Fruit fly (Drosophila melanogaster) whole organism, embryonic: ENCODE results near the gene CG6569.

Source experiments
- Antp ChIP-seq: fragments of 200-800 bp; sonication (Bioruptor generic); optimal IDR thresholded peaks from 3 replicates; lab custom pipeline; 2016; ENCODE audit warnings: missing biosample characterization, missing genetic modification characterization
- Bgb ChIP-seq: fragments of 200-800 bp; sonication (Bioruptor generic); IDR thresholded peaks from 2 replicates; pipeline ENCODE4 v1.3.6; 2022; ENCODE audit warnings: missing biosample characterization, missing genetic modification characterization; ENCODE audit not compliant: partially characterized antibody
- CG10267 ChIP-seq: fragments of 200-800 bp; sonication (Bioruptor generic); optimal IDR thresholded peaks from 2 replicates; lab custom pipeline; 2018; ENCODE audit warnings: missing biosample characterization, mild to moderate bottlenecking, missing genetic modification characterization, moderate library complexity
- CG12155 ChIP-seq: fragments of 200-800 bp; sonication (Bioruptor generic); optimal IDR thresholded peaks from 3 replicates; lab custom pipeline; 2016; ENCODE audit warnings: missing biosample characterization, missing genetic modification characterization
- CG12236 ChIP-seq: fragments of 200-800 bp; sonication (Bioruptor generic); optimal IDR thresholded peaks from 2 replicates; lab custom pipeline; 2016; ENCODE audit warnings: missing biosample characterization, missing genetic modification characterization
- CG1602 ChIP-seq: fragments of 200-800 bp; sonication (Bioruptor generic); optimal IDR thresholded peaks from 3 replicates; lab custom pipeline; 2016; ENCODE audit warnings: missing biosample characterization, missing genetic modification characterization
- CG16815 ChIP-seq: fragments of 200-800 bp; sonication (Bioruptor generic); optimal IDR thresholded peaks from 3 replicates; lab custom pipeline; 2017; ENCODE audit warnings: missing biosample characterization, mild to moderate bottlenecking, missing genetic modification characterization
- CG2129 ChIP-seq: fragments of 200-800 bp; sonication (Bioruptor generic); IDR thresholded peaks from 2 replicates; pipeline ENCODE4 v1.3.6; 2022; ENCODE audit warnings: missing biosample characterization, missing genetic modification characterization; ENCODE audit not compliant: partially characterized antibody
- CG2202 ChIP-seq: fragments of 200-800 bp; sonication (Bioruptor generic); optimal IDR thresholded peaks from 2 replicates; lab custom pipeline; 2018; ENCODE audit warnings: missing biosample characterization, mild to moderate bottlenecking, missing genetic modification characterization
- CG32772 ChIP-seq: fragments of 200-800 bp; sonication (Bioruptor generic); IDR thresholded peaks from 2 replicates; pipeline ENCODE4 v1.3.6; 2022; ENCODE audit warnings: missing biosample characterization, missing genetic modification characterization
- CG3838 ChIP-seq: fragments of 200-800 bp; sonication (Bioruptor generic); optimal IDR thresholded peaks from 3 replicates; lab custom pipeline; 2016; ENCODE audit warnings: missing biosample characterization, missing genetic modification characterization
- CG4282 ChIP-seq: fragments of 200-800 bp; sonication (Bioruptor generic); optimal IDR thresholded peaks from 2 replicates; lab custom pipeline; 2016; ENCODE audit warnings: missing biosample characterization, missing genetic modification characterization
- CG4404 ChIP-seq: fragments of 200-800 bp; sonication (Bioruptor generic); IDR thresholded peaks from 2 replicates; pipeline ENCODE4 v1.3.6; 2022; ENCODE audit warnings: missing biosample characterization, missing genetic modification characterization
- CG6175 ChIP-seq: fragments of 200-800 bp; sonication (Bioruptor generic); IDR thresholded peaks from 3 replicates; pipeline ENCODE4 v1.3.6; 2022; ENCODE audit warnings: missing biosample characterization, missing genetic modification characterization
- CG6254 ChIP-seq: fragments of 200-800 bp; sonication (Bioruptor generic); optimal IDR thresholded peaks from 3 replicates; lab custom pipeline; 2017; ENCODE audit warnings: mild to moderate bottlenecking, missing biosample characterization, missing genetic modification reagents, missing genetic modification characterization
- CG9609 ChIP-seq: fragments of 200-800 bp; sonication (Bioruptor generic); optimal IDR thresholded peaks from 3 replicates; lab custom pipeline; 2016; ENCODE audit warnings: missing biosample characterization, missing genetic modification characterization
- CoRest ChIP-seq: fragments of 200-800 bp; sonication (Bioruptor generic); optimal IDR thresholded peaks from 3 replicates; lab custom pipeline; 2018; ENCODE audit warnings: missing biosample characterization, mild to moderate bottlenecking, missing genetic modification characterization, moderate library complexity
- D ChIP-seq, 2 experiments: fragments of 200-800 bp in 1 of 2; fragments of >200 bp in 1 of 2; sonication (Bioruptor generic) in 1 of 2; optimal IDR thresholded peaks; 2 replicates in 1 of 2; 3 replicates in 1 of 2; lab custom pipeline; 2017; ENCODE audit warnings: mild to moderate bottlenecking in 1 of 2, missing biosample characterization in 1 of 2, missing genetic modification characterization in 1 of 2, missing genetic modification reagents in 1 of 2
- Dad ChIP-seq: fragments of 200-800 bp; sonication (Bioruptor generic); optimal IDR thresholded peaks from 3 replicates; lab custom pipeline; 2016; ENCODE audit warnings: missing biosample characterization, missing genetic modification characterization
- Dbx ChIP-seq: fragments of 200-800 bp; sonication (Bioruptor generic); IDR thresholded peaks from 3 replicates; pipeline ENCODE4 v1.3.6; 2022; ENCODE audit warnings: missing biosample characterization, missing genetic modification characterization
- Dip3 ChIP-seq: fragments of 200-800 bp; sonication (Bioruptor generic); optimal IDR thresholded peaks from 3 replicates; lab custom pipeline; 2016; ENCODE audit warnings: missing biosample characterization, missing genetic modification characterization
- Dp ChIP-seq: fragments of 200-800 bp; sonication (Bioruptor generic); optimal IDR thresholded peaks from 2 replicates; lab custom pipeline; 2018; ENCODE audit warnings: missing biosample characterization, mild to moderate bottlenecking, missing genetic modification characterization, moderate library complexity
- Eip74EF ChIP-seq, 2 experiments: fragments of 200-800 bp in 1 of 2; fragments of >200 bp in 1 of 2; sonication (Bioruptor generic) in 1 of 2; optimal IDR thresholded peaks; 2 replicates each; lab custom pipeline; 2017 to 2019; ENCODE audit warnings: missing biosample characterization in 2 of 2, missing genetic modification characterization in 2 of 2, mild to moderate bottlenecking in 1 of 2, moderate library complexity in 1 of 2
- NC2β ChIP-seq: fragments of 200-800 bp; sonication (Bioruptor generic); optimal IDR thresholded peaks from 2 replicates; lab custom pipeline; 2016; ENCODE audit warnings: missing biosample characterization, missing genetic modification characterization
- Sox102F ChIP-seq: fragments of 200-800 bp; sonication (Bioruptor generic); optimal IDR thresholded peaks from 2 replicates; lab custom pipeline; 2018; ENCODE audit warnings: missing biosample characterization, mild to moderate bottlenecking, missing genetic modification characterization, moderate library complexity
- Taf1 ChIP-seq: fragments of 200-800 bp; sonication (Bioruptor generic); IDR thresholded peaks from 2 replicates; pipeline ENCODE4 v1.3.6; 2022; ENCODE audit warnings: missing biosample characterization, missing genetic modification characterization
- Tbp ChIP-seq: fragments of >200 bp; optimal IDR thresholded peaks from 2 replicates; lab custom pipeline; 2018; ENCODE audit warnings: missing biosample characterization, missing genetic modification characterization
- ato ChIP-seq: fragments of 200-800 bp; sonication (Bioruptor generic); IDR thresholded peaks from 2 replicates; pipeline ENCODE4 v1.3.6; 2022; ENCODE audit warnings: missing biosample characterization, missing genetic modification characterization; ENCODE audit not compliant: partially characterized antibody
- bcd ChIP-seq: fragments of 200-800 bp; sonication (Bioruptor generic); optimal IDR thresholded peaks from 2 replicates; lab custom pipeline; 2017; ENCODE audit warnings: missing biosample characterization, mild to moderate bottlenecking, missing genetic modification characterization
- btn ChIP-seq: fragments of 200-800 bp; sonication (Bioruptor generic); optimal IDR thresholded peaks from 2 replicates; lab custom pipeline; 2016; ENCODE audit warnings: missing biosample characterization, missing genetic modification characterization
- caup ChIP-seq: fragments of 200-800 bp; sonication (Bioruptor generic); optimal IDR thresholded peaks from 3 replicates; lab custom pipeline; 2017; ENCODE audit warnings: missing biosample characterization, mild to moderate bottlenecking, missing genetic modification characterization, moderate library complexity; ENCODE audit not compliant: severe bottlenecking
- chn ChIP-seq: fragments of 200-800 bp; sonication (Bioruptor generic); optimal IDR thresholded peaks from 2 replicates; lab custom pipeline; 2016; ENCODE audit warnings: missing biosample characterization, missing genetic modification characterization
- crol ChIP-seq: fragments of 200-800 bp; sonication (Bioruptor generic); IDR thresholded peaks from 2 replicates; pipeline ENCODE4 v1.3.6; 2022; ENCODE audit warnings: missing biosample characterization, missing genetic modification characterization
- gro ChIP-seq: fragments of 200-800 bp; sonication (Bioruptor generic); optimal IDR thresholded peaks from 2 replicates; lab custom pipeline; 2016; ENCODE audit warnings: missing biosample characterization, missing genetic modification characterization
- hkb ChIP-seq, 2 experiments: fragments of 200-800 bp in 1 of 2; fragments of >200 bp in 1 of 2; sonication (Bioruptor generic) in 1 of 2; IDR thresholded peaks in 1 of 2; optimal IDR thresholded peaks in 1 of 2; 2 replicates each; pipeline versions ENCODE4 v1.3.6 to Lab custom; 2017 to 2022; ENCODE audit warnings: missing biosample characterization in 1 of 2, missing genetic modification characterization in 1 of 2
- jumu ChIP-seq: fragments of 200-800 bp; sonication (Bioruptor generic); optimal IDR thresholded peaks from 3 replicates; lab custom pipeline; 2016; ENCODE audit warnings: missing biosample characterization, missing genetic modification characterization
- knrl ChIP-seq: fragments of 200-800 bp; sonication (Bioruptor generic); IDR thresholded peaks from 3 replicates; pipeline ENCODE4 v1.3.6; 2022; ENCODE audit warnings: missing biosample characterization, missing genetic modification characterization; ENCODE audit not compliant: partially characterized antibody
- pnt ChIP-seq: fragments of 200-800 bp; sonication (Bioruptor generic); optimal IDR thresholded peaks from 3 replicates; lab custom pipeline; 2016; ENCODE audit warnings: missing biosample characterization, missing genetic modification characterization
- ranshi ChIP-seq: fragments of 200-800 bp; sonication (Bioruptor generic); IDR thresholded peaks from 2 replicates; pipeline ENCODE4 v1.3.6; 2022; ENCODE audit warnings: missing biosample characterization, missing genetic modification characterization
- scrt ChIP-seq: fragments of 200-800 bp; sonication (Bioruptor generic); optimal IDR thresholded peaks from 2 replicates; lab custom pipeline; 2018; ENCODE audit warnings: missing biosample characterization, mild to moderate bottlenecking, missing genetic modification characterization, moderate library complexity
- sens ChIP-seq: fragments of 200-800 bp; sonication (Bioruptor generic); peaks from one replicate; lab custom pipeline; 2016; ENCODE audit warnings: missing biosample characterization, missing genetic modification characterization
- sens-2 ChIP-seq: fragments of 200-800 bp; sonication (Bioruptor generic); IDR thresholded peaks from 2 replicates; pipeline ENCODE4 v1.3.6; 2022; ENCODE audit warnings: missing biosample characterization, missing genetic modification characterization
- slp2 ChIP-seq: fragments of 200-800 bp; sonication (Bioruptor generic); optimal IDR thresholded peaks from 2 replicates; lab custom pipeline; 2016; ENCODE audit warnings: missing biosample characterization, missing genetic modification characterization
- so ChIP-seq: fragments of 200-800 bp; sonication (Bioruptor generic); IDR thresholded peaks from 3 replicates; pipeline ENCODE4 v1.3.6; 2022; ENCODE audit warnings: missing biosample characterization, missing genetic modification characterization
- stc ChIP-seq: fragments of 200-800 bp; sonication (Bioruptor generic); IDR thresholded peaks from 2 replicates; pipeline ENCODE4 v1.3.6; 2022; ENCODE audit warnings: missing biosample characterization, missing genetic modification characterization
- tll ChIP-seq, 2 experiments: fragments of 200-800 bp in 1 of 2; fragments of >200 bp in 1 of 2; sonication (Bioruptor generic) in 1 of 2; optimal IDR thresholded peaks; 2 replicates each; lab custom pipeline; 2017 to 2019; ENCODE audit warnings: missing biosample characterization in 2 of 2, missing genetic modification characterization in 2 of 2, mild to moderate bottlenecking in 1 of 2, moderate library complexity in 1 of 2
- ttk ChIP-seq: fragments of 200-800 bp; sonication (Bioruptor generic); IDR thresholded peaks from 2 replicates; pipeline ENCODE4 v2.1.2; 2022; ENCODE audit warnings: missing biosample characterization, missing genetic modification characterization
- wdn ChIP-seq: fragments of 200-800 bp; sonication (Bioruptor generic); IDR thresholded peaks from 2 replicates; pipeline ENCODE4 v1.3.6; 2022; ENCODE audit warnings: missing biosample characterization, missing genetic modification characterization

The CG6569 gene

dm6 chr3R:21856098-21856872, 11.4 kb downstream of the CG6569 start, which contains the start of gene glec (continued):
- TF ChIP-seq CG1602 (peak; percentile 48), sens-2 (GFP tag; lab: Robert Waterston, UW) (no peak), CG10267 (tag; lab: Kevin White, UChicago) (no peak), Dad (GFP tag; lab: Kevin White, UChicago) (peak; percentile 14), chn (GFP tag; lab: Kevin White, UChicago) (peak; percentile 8), Taf1 (GFP tag; lab: Robert Waterston, UW) (no peak), bcd (no peak), Dbx (GFP tag; lab: Robert Waterston, UW) (peak; percentile 63; the same call in 1 of the 3 replicates), Bgb (GFP tag; lab: Robert Waterston, UW) (peak; percentile 73), sens (GFP tag; lab: Kevin White, UChicago) (peak; percentile 88), CG32772 (GFP tag; lab: Robert Waterston, UW) (no peak), CG12155 (no peak), Antp (GFP tag; lab: Kevin White, UChicago) (peak; percentile 57), CG4404 (GFP tag; lab: Robert Waterston, UW) (no peak), CG3838 (GFP tag; lab: Kevin White, UChicago) (no peak), stc (GFP tag; lab: Robert Waterston, UW) (no peak; the same call in none of the 2 replicates), scrt (GFP tag; lab: Kevin White, UChicago) (peak; percentile 21), btn (no peak), CG12236 (GFP tag; lab: Kevin White, UChicago) (peak; percentile 11), CG2202 (tag; lab: Kevin White, UChicago) (no peak), CG9609 (GFP tag; lab: Kevin White, UChicago) (no peak), crol (peak; percentile 18; the same call in 1 of the 2 replicates), Dp (GFP tag; lab: Kevin White, UChicago) (peak; percentile 9), Tbp (GFP tag; lab: Kevin White, UChicago) (peak; percentile 88), CG2129 (GFP tag; lab: Robert Waterston, UW) (no peak), so (GFP tag; lab: Robert Waterston, UW) (peak; percentile 59; the same call in 1 of the 3 replicates), Sox102F (peak; percentile 36), CG6175 (GFP tag; lab: Robert Waterston, UW) (peak; percentile 6; the same call in 1 of the 3 replicates), knrl (no peak; the same call in 2 of the 3 replicates), pnt (no peak), tll (GFP tag; optimal IDR thresholded peaks at IDR 0.05; lab: Kevin White, UChicago) (no peak), CoRest (tag; lab: Kevin White, UChicago) (peak; percentile 53), jumu (GFP tag; lab: Kevin White, UChicago) (no peak), slp2 (GFP tag; lab: Kevin White, UChicago) (no peak), Eip74EF (GFP tag; optimal IDR thresholded peaks at IDR 0.05; lab: Kevin White, UChicago) (peak in 1 of 2 experiments; percentile 17), wdn (no peak), ranshi (GFP tag; lab: Robert Waterston, UW) (no peak), Dip3 (no peak), gro (peak; percentile 55), CG16815 (GFP tag; lab: Kevin White, UChicago) (peak; percentile 7), ato (GFP tag; lab: Robert Waterston, UW) (peak; percentile 78), CG4282 (GFP tag; lab: Kevin White, UChicago) (peak; percentile 26), caup (GFP tag; lab: Kevin White, UChicago) (peak; percentile 69), D (optimal IDR thresholded peaks at IDR 0.05; lab: Kevin White, UChicago) (no peak), D (GFP tag; optimal IDR thresholded peaks at IDR 0.05; lab: Kevin White, UChicago) (no peak), ttk (GFP tag; lab: Robert Waterston, UW) (peak; percentile 46; the same call in 1 of the 2 replicates), CG6254 (GFP tag; lab: Kevin White, UChicago) (no peak), NC2β (GFP tag; lab: Kevin White, UChicago) (peak; percentile 87), hkb (optimal IDR thresholded peaks at IDR 0.05; lab: Kevin White, UChicago) (no peak), hkb (GFP tag; IDR thresholded peaks at IDR 0.05; lab: Robert Waterston, UW) (no peak)
